Worm (Caenorhabditis elegans): ENCODE results near the gene lin-39.

The lin-39 gene

DNA sequence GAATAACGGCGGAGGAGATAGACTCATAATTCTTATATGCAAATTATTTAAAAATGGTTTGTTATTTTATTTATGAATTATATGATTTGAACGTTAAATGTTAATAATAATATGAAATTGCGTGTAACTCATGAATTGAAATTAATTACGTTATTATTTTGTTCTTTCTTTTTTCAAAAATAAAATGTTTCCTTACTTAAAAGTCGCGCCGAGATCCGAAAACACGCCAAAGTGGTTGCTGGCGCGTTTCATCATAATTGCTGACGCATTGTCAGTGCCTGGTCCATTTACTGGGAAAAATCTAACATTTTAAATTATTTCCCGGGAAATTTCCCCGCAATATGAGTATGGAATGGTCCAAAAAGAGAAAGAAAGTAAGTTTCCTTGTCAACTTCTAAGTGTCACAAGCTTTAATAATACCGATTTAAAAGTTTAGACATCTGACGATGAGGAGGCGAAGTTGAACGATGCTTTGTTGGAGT is 37.0 kb downstream of the lin-39 start, which contains the start of the genes C07H6.9 and sap-140 (continued):
- TF ChIP-seq F49E8.2 (tag; optimal IDR thresholded peaks at IDR 0.05; ENCODE audit: insufficient read depth) (no peak), ztf-6 (GFP tag; IDR thresholded peaks at IDR 0.05) (no peak)

DNA sequence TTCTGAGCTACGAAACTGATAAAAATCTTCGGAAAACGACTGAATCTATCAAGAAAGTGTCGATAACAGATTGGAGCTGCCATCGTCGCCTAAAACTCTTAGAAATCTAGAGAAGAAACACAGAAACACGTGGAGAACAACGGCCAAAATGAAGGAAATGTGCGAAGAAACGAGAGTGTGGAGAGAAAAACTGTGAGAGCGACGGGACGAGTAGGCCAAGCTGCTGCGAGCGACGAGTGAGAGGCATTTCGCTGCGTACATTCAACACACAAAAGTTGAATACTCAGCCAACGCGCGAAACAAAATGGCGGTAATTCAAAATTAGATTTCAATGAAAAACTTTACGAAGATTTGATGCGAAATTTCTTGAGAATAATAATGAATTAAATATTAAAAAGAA is 38.1 kb downstream of the lin-39 start:
- TF ChIP-seq cebp-1 (GFP tag; IDR thresholded peaks at IDR 0.05) = no peak
- peak; percentile 81 for TF ChIP-seq cebp-1 (tag; optimal IDR thresholded peaks at IDR 0.05)
- no peak for TF ChIP-seq ceh-40 (GFP tag; IDR thresholded peaks at IDR 0.05)
- peak; percentile 66 for TF ChIP-seq chd-7 (tag; optimal IDR thresholded peaks at IDR 0.05)
- no peak for TF ChIP-seq hsf-1 (GFP tag; IDR thresholded peaks at IDR 0.05)
- TF ChIP-seq mes-4 (tag; optimal IDR thresholded peaks at IDR 0.05) = no peak
- TF ChIP-seq B0336.3 (GFP tag; IDR thresholded peaks at IDR 0.05) = peak; percentile 61; the same call in 1 of the 2 replicates
- TF ChIP-seq Y95B8A.8 (GFP tag; IDR thresholded peaks at IDR 0.05) = no peak
- TF ChIP-seq egrh-3 (GFP tag; IDR thresholded peaks at IDR 0.05) = no peak
- no peak for TF ChIP-seq F55B11.4 (tag; optimal IDR thresholded peaks at IDR 0.05; ENCODE audit: borderline replicate concordance, insufficient read depth)
- no peak for TF ChIP-seq madf-8 (GFP tag; conservative IDR thresholded peaks at IDR 0.05)
- no peak for TF ChIP-seq nfya-1 (tag; optimal IDR thresholded peaks at IDR 0.05; ENCODE audit: borderline replicate concordance, insufficient read depth)
- TF ChIP-seq snpc-3.4 (tag; optimal IDR thresholded peaks at IDR 0.05) = peak; percentile 9
- TF ChIP-seq xnd-1 (tag; optimal IDR thresholded peaks at IDR 0.05) = no peak
- TF ChIP-seq Y53F4B.3 (GFP tag; IDR thresholded peaks at IDR 0.05) = no peak
- no peak for TF ChIP-seq T07F8.4 (tag; optimal IDR thresholded peaks at IDR 0.05)
- peak; percentile 80 to 94 (median 89) for TF ChIP-seq lin-35 (GFP tag; optimal IDR thresholded peaks at IDR 0.05)
- no peak for TF ChIP-seq madf-6 (GFP tag; IDR thresholded peaks at IDR 0.05)
- peak; percentile 79 for TF ChIP-seq K12H6.12 (tag; optimal IDR thresholded peaks at IDR 0.05)
- peak; percentile 77 for TF ChIP-seq F23B12.7 (tag; optimal IDR thresholded peaks at IDR 0.05; ENCODE audit: insufficient read depth)
- TF ChIP-seq madf-10 (tag; optimal IDR thresholded peaks at IDR 0.05) = peak; percentile 84
- TF ChIP-seq attf-5 (GFP tag; optimal IDR thresholded peaks at IDR 0.05) = peak; percentile 93
- TF ChIP-seq unc-62 (GFP tag; optimal IDR thresholded peaks at IDR 0.05) = peak; percentile 8
- TF ChIP-seq repo-1 (tag; optimal IDR thresholded peaks at IDR 0.05) = peak; percentile 53
- no peak for TF ChIP-seq F57A8.1 (GFP tag; optimal IDR thresholded peaks at IDR 0.05)
- TF ChIP-seq let-607 (tag; optimal IDR thresholded peaks at IDR 0.05) = peak; percentile 96
- TF ChIP-seq nfya-2 (GFP tag; IDR thresholded peaks at IDR 0.05) = no peak
- peak; percentile 66; the same call in 1 of the 2 replicates for TF ChIP-seq Y53G8AR.9 (GFP tag; conservative IDR thresholded peaks at IDR 0.05)
- peak; percentile 87 for TF ChIP-seq zfh-2 (GFP tag; conservative IDR thresholded peaks at IDR 0.05)
- TF ChIP-seq cebp-2 (GFP tag; IDR thresholded peaks at IDR 0.05) = no peak
- TF ChIP-seq efl-1 (GFP tag; optimal IDR thresholded peaks at IDR 0.05) = peak; percentile 87
- no peak for TF ChIP-seq B0019.2 (GFP tag; conservative IDR thresholded peaks at IDR 0.05)
- no peak for TF ChIP-seq bed-1 (GFP tag; IDR thresholded peaks at IDR 0.05)
- TF ChIP-seq let-526 (GFP tag; IDR thresholded peaks at IDR 0.05) = peak; percentile 64; the same call in 1 of the 2 replicates
- no peak for TF ChIP-seq ztf-25 (GFP tag; IDR thresholded peaks at IDR 0.05)
- TF ChIP-seq somi-1 (GFP tag; optimal IDR thresholded peaks at IDR 0.05) = peak; percentile 28
- TF ChIP-seq ztf-6 (GFP tag; IDR thresholded peaks at IDR 0.05) = no peak
- TF ChIP-seq Y79H2A.3 (GFP tag; conservative IDR thresholded peaks at IDR 0.05) = no peak
- TF ChIP-seq Y67H2A.10 (GFP tag; conservative IDR thresholded peaks at IDR 0.05) = no peak
- no peak for TF ChIP-seq hlh-12 (tag; optimal IDR thresholded peaks at IDR 0.05)
- peak; percentile 99 for TF ChIP-seq dpl-1 (GFP tag; optimal IDR thresholded peaks at IDR 0.05)
- no peak for TF ChIP-seq sea-2 (GFP tag; IDR thresholded peaks at IDR 0.05)
- no peak for TF ChIP-seq sptf-2 (GFP tag; optimal IDR thresholded peaks at IDR 0.05)
- TF ChIP-seq ztf-28 (GFP tag; IDR thresholded peaks at IDR 0.05) = no peak
- TF ChIP-seq him-1 (tag; optimal IDR thresholded peaks at IDR 0.05) = no peak
- peak; percentile 27 for TF ChIP-seq F49E8.2 (tag; optimal IDR thresholded peaks at IDR 0.05; ENCODE audit: insufficient read depth)
